Fruit fly (Drosophila melanogaster): Measurements from ENCODE around the gene CG13284.

- TF ChIP-seq psq (optimal IDR thresholded peaks at IDR 0.05), result no peak
- no peak for TF ChIP-seq h (optimal IDR thresholded peaks at IDR 0.05)
These were observed 30.1 kb downstream of the CG13284 start for dm6 chr2L:16818335-16818973.

All from Kc167 (cell line).